Worm (Caenorhabditis elegans) whole organism, late embryonic: ENCODE results near the gene snx-6.

Experiments used
- K09A11.1 ChIP-seq: sonication (generic microtip); optimal IDR thresholded peaks from 2 replicates; lab custom pipeline; 2017; ENCODE audit warnings: antibody characterized with exemption, mild to moderate bottlenecking, missing genetic modification characterization, missing compliant biosample characterization; ENCODE audit not compliant: insufficient read depth
- Y22D7AL.16 ChIP-seq: sonication (generic microtip); optimal IDR thresholded peaks from 2 replicates; lab custom pipeline; 2016; ENCODE audit warnings: missing genetic modification characterization, missing compliant biosample characterization
- ahr-1 ChIP-seq: sonication (generic microtip); optimal IDR thresholded peaks from 2 replicates; lab custom pipeline; 2016; ENCODE audit warnings: missing genetic modification characterization, missing compliant biosample characterization
- ama-1 ChIP-seq: fragments of 150-350 bp; optimal IDR thresholded peaks from 2 replicates; lab custom pipeline; 2014
- ceh-18 ChIP-seq: sonication (generic microtip); optimal IDR thresholded peaks from 2 replicates; lab custom pipeline; 2016; ENCODE audit warnings: missing genetic modification characterization, missing compliant biosample characterization
- ceh-24 ChIP-seq: sonication (generic microtip); optimal IDR thresholded peaks from 2 replicates; lab custom pipeline; 2016; ENCODE audit warnings: mild to moderate bottlenecking, missing genetic modification characterization, missing compliant biosample characterization
- ceh-48 ChIP-seq: sonication (generic microtip); optimal IDR thresholded peaks from 2 replicates; lab custom pipeline; 2016; ENCODE audit warnings: missing genetic modification characterization, inconsistent platforms, missing compliant biosample characterization
- ceh-9 ChIP-seq: sonication (generic microtip); optimal IDR thresholded peaks from 2 replicates; lab custom pipeline; 2016; ENCODE audit warnings: mild to moderate bottlenecking, missing genetic modification characterization, inconsistent platforms, missing compliant biosample characterization
- elt-2 ChIP-seq: sonication (generic microtip); optimal IDR thresholded peaks from 2 replicates; lab custom pipeline; 2016; ENCODE audit warnings: missing genetic modification reagents, missing genetic modification characterization, missing compliant biosample characterization
- nhr-11 ChIP-seq: fragments of 150-350 bp; optimal IDR thresholded peaks from 2 replicates; lab custom pipeline; 2014; ENCODE audit warnings: missing biosample characterization, missing genetic modification characterization
- pat-9 ChIP-seq: fragments of 200-800 bp; sonication (Bioruptor generic); optimal IDR thresholded peaks from 2 replicates; lab custom pipeline; 2018; ENCODE audit warnings: mild to moderate bottlenecking, missing genetic modification characterization, moderate library complexity, missing compliant biosample characterization
- sox-4 ChIP-seq: sonication (generic microtip); optimal IDR thresholded peaks from 2 replicates; lab custom pipeline; 2017; ENCODE audit warnings: mild to moderate bottlenecking, missing genetic modification characterization, inconsistent platforms, missing compliant biosample characterization
- tbx-7 ChIP-seq: sonication (generic microtip); optimal IDR thresholded peaks from 2 replicates; lab custom pipeline; 2016; ENCODE audit warnings: missing genotype, missing genetic modification characterization, missing compliant biosample characterization

DNA sequence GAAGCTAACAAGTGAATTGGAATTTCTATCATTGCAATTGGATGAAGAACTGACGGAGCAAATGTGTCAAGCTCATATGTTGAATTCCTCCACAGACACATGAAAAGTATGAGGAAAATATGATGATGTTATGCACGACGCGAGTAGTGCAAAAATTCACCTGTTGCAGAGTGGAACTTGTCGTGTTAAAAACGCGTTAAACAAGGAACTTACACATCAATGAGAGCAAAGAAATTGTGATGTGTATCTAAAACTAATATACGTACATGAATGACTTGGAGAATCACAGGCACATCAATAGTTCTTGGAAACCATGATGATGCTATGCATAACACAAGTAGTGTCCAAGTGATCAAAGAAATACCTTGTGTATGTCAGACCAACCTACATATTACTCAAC lies 37.3 kb upstream of the snx-6 start, which contains the start of gene srh-134:
- TF ChIP-seq ceh-18 (tag; lab: Kevin White, UChicago) (no peak), ceh-9 (tag; lab: Kevin White, UChicago) (no peak), elt-2 (tag; lab: Kevin White, UChicago) (no peak), tbx-7 (tag; lab: Kevin White, UChicago) (no peak), nhr-11 (tag; lab: Kevin White, UChicago) (no peak), Y22D7AL.16 (no peak), ama-1 (lab: Kevin White, UChicago) (no peak), K09A11.1 (tag; lab: Kevin White, UChicago) (no peak), ahr-1 (tag; lab: Kevin White, UChicago) (no peak), pat-9 (tag; lab: Kevin White, UChicago) (no peak), sox-4 (tag; lab: Kevin White, UChicago) (no peak), ceh-24 (tag; lab: Kevin White, UChicago) (no peak), ceh-48 (tag; lab: Kevin White, UChicago) (no peak)
